Worm (Caenorhabditis elegans) whole organism, L1 larva: Measurements from ENCODE around the gene daf-14.

Source experiments
- dsc-1 ChIP-seq: sonication (generic microtip); optimal IDR thresholded peaks from 2 replicates; lab custom pipeline; 2016; ENCODE audit warnings: mild to moderate bottlenecking, missing genetic modification characterization, missing compliant biosample characterization
- nhr-12 ChIP-seq: sonication (generic microtip); optimal IDR thresholded peaks from 2 replicates; lab custom pipeline; 2017; ENCODE audit warnings: missing biosample characterization, missing genetic modification characterization
- tbx-2 ChIP-seq: sonication (generic microtip); optimal IDR thresholded peaks from 2 replicates; lab custom pipeline; 2016; ENCODE audit warnings: missing genetic modification characterization, missing compliant biosample characterization

DNA sequence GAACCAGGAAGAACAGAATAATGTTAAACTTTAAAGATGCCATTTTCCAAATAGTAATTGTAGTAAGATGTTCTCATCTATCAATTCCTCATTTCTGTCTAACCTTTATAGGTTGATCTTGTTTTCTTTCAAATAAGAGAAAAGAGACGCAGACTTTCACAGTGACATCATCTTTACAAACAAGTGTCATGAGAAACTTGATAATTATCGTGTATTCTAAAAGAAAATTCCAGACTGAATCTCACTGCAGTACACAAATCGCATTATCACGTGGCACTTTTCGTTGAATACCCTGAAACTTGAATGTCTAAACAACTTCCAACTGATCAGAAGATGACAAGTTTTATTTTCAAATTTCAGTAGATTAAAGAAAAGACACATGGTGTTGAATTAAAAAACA is 44.7 kb downstream of the daf-14 start, which contains the start of gene R09E10.13:
- TF ChIP-seq dsc-1 (tag; lab: Kevin White, UChicago) (no peak), tbx-2 (tag; lab: Kevin White, UChicago) (no peak), nhr-12 (tag; lab: Kevin White, UChicago) (no peak)
